Worm (Caenorhabditis elegans) whole organism, L4 larva: Measurements from ENCODE around the gene K03B4.4.

ENCODE experiments used
- F49E8.2 ChIP-seq: sonication (generic microtip); optimal IDR thresholded peaks from 2 replicates; lab custom pipeline; 2016; ENCODE audit warnings: missing compliant biosample characterization, mild to moderate bottlenecking, missing genetic modification characterization, borderline replicate concordance
- ama-1 ChIP-seq: fragments of 150-350 bp; optimal IDR thresholded peaks from 2 replicates; lab custom pipeline; 2014; ENCODE audit warnings: inconsistent platforms, mixed read lengths
- ceh-20 ChIP-seq: fragments of 200-800 bp; sonication (Bioruptor generic); IDR thresholded peaks from 2 replicates; pipeline ENCODE4 v1.3.6; 2022; ENCODE audit warnings: missing genetic modification reagents, missing genetic modification characterization, missing compliant biosample characterization
- jun-1 ChIP-seq: fragments of 150-350 bp; optimal IDR thresholded peaks from 2 replicates; lab custom pipeline; 2014; ENCODE audit warnings: missing biosample characterization, missing genetic modification reagents, missing genetic modification characterization
- lin-1 ChIP-seq: fragments of 200-800 bp; sonication (Bioruptor generic); IDR thresholded peaks from 2 replicates; pipeline ENCODE4 v1.3.6; 2022; ENCODE audit warnings: missing genetic modification reagents, missing genetic modification characterization, missing compliant biosample characterization
- lin-13 ChIP-seq: fragments of 150-350 bp; optimal IDR thresholded peaks from 2 replicates; lab custom pipeline; 2014; ENCODE audit warnings: missing biosample characterization, missing genetic modification reagents, missing genetic modification characterization
- nhr-237 ChIP-seq: sonication (generic microtip); optimal IDR thresholded peaks from 2 replicates; lab custom pipeline; 2017; ENCODE audit warnings: missing biosample characterization, missing genetic modification characterization
- pqm-1 ChIP-seq: sonication (generic microtip); optimal IDR thresholded peaks from 2 replicates; lab custom pipeline; 2017; ENCODE audit warnings: missing biosample characterization, missing genetic modification characterization
- unc-130 ChIP-seq: sonication (generic microtip); optimal IDR thresholded peaks from 2 replicates; lab custom pipeline; 2016; ENCODE audit warnings: missing genetic modification reagents, missing genetic modification characterization, missing compliant biosample characterization
- zag-1 ChIP-seq: fragments of 150-350 bp; optimal IDR thresholded peaks from 2 replicates; lab custom pipeline; 2014; ENCODE audit warnings: missing biosample characterization, missing genetic modification characterization
- ztf-11 ChIP-seq: fragments of 150-350 bp; optimal IDR thresholded peaks from 2 replicates; lab custom pipeline; 2014; ENCODE audit warnings: missing biosample characterization, missing genetic modification characterization

ce11 chrV:4653871-4654605 is 27.7 kb upstream of the K03B4.4 start, which contains the start of the genes col-139 and F41F3.1:
- no peak for TF ChIP-seq ama-1 (lab: Kevin White, UChicago)
- no peak for TF ChIP-seq lin-1 (GFP tag; lab: Robert Waterston, UW)
- no peak for TF ChIP-seq pqm-1 (tag; lab: Kevin White, UChicago)
- no peak for TF ChIP-seq zag-1 (tag; lab: Kevin White, UChicago)
- TF ChIP-seq unc-130, result no peak
- TF ChIP-seq jun-1 (tag; lab: Kevin White, UChicago), result no peak
- no peak for TF ChIP-seq nhr-237
- no peak for TF ChIP-seq ztf-11 (tag; lab: Kevin White, UChicago)
- no peak for TF ChIP-seq ceh-20 (GFP tag; lab: Robert Waterston, UW)
- no peak for TF ChIP-seq F49E8.2 (tag; lab: Kevin White, UChicago)
- no peak for TF ChIP-seq lin-13
